Worm (Caenorhabditis elegans): ENCODE measurements around the gene T12A7.2.

DNA sequence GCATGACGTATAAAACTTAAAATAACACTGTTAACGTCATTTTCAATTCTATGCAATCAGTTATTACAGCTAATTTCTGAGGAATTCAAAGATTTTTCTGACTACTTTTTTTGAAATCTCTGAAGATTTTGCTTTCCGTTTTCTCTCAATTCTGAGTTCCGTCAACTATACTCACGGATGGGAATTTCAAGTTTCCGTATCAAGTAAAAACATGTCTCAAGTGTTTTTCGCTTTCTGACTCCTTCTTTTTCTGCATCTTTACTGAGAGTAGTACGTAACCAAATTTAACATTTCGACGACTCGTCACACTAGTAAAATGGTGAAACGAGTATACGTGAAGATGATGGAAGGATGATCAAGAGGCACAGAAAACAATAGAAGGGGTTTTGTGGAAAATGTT lies 35.9 kb upstream of the T12A7.2 start:
- TF ChIP-seq ama-1 (optimal IDR thresholded peaks at IDR 0.05) (no peak), nfya-1 (tag; optimal IDR thresholded peaks at IDR 0.05) (no peak), pros-1 (tag; optimal IDR thresholded peaks at IDR 0.05) (no peak), dve-1 (tag; optimal IDR thresholded peaks at IDR 0.05) (no peak), ceh-31 (tag; optimal IDR thresholded peaks at IDR 0.05) (no peak), tbx-2 (tag; optimal IDR thresholded peaks at IDR 0.05) (no peak), syd-9 (tag; optimal IDR thresholded peaks at IDR 0.05) (no peak), ceh-6 (GFP tag; optimal IDR thresholded peaks at IDR 0.05) (no peak), nhr-232 (tag; optimal IDR thresholded peaks at IDR 0.05) (no peak), fax-1 (tag; optimal IDR thresholded peaks at IDR 0.05) (no peak)

All from whole organism, late embryonic.